Worm (Caenorhabditis elegans) whole organism, dauer: ENCODE data around the gene ceh-41.

ENCODE experiments used
- unc-62 ChIP-seq: sonication (generic microtip); optimal IDR thresholded peaks from 2 replicates; lab custom pipeline; 2017; ENCODE audit warnings: missing biosample characterization, missing genetic modification reagents, missing genetic modification characterization

Gene ceh-41

DNA sequence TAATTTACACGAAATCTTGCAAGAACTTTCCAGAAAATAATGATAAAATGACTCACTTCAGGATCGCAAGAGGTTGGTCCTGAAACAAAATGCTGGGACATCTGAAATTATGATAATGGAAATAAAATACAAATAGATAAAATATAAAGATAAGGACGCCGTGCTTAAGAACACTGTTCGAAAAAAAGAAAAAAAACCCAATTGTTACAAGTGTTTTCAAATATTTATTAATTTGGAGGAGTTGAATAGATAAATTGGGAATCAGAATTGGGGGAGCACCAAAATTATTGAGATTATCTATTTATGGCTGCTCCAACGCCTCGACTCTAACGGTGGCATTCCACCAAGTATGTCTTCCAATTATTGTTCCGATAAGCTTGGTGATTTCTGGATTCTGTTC, at the start of gene ceh-41:
TSS of gene ceh-41 (minus strand) at position 101 of the 400 bp plus-strand sequence.
- no peak for TF ChIP-seq unc-62 (GFP tag; lab: Kevin White, UChicago)

- no peak for TF ChIP-seq unc-62 (GFP tag; lab: Kevin White, UChicago)
These were observed 48.8 kb upstream of the ceh-41 start, which contains the start of gene B0294.1 for ce11 chrX:1897243-1897642. B0294.1 (minus strand) TSS chrX:1897343.

ce11 chrX:1891887-1892286, 43.4 kb upstream of the ceh-41 start, which contains the start of gene B0294.3:
B0294.3 (plus strand) TSS chrX:1892187.
- no peak for TF ChIP-seq unc-62 (GFP tag; lab: Kevin White, UChicago)

DNA sequence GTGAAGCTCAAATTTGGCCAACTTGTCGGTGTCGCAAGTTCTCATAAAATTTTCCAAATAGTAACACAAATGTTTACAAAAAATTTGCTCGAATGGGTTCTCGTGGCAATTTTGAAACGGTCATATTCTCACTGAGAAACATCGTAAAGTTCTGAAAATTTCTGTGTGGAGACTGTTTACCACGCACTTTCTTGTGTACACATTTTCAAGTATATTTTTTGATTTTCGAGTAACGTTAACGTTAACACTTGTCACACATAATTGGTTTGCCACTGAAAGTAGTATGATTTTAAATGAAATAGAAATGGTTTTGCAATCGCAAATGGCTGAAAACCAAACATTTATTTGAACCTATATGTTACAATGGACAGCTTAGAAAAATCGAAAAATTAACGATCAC, 42.3 kb upstream of the ceh-41 start:
- no peak for TF ChIP-seq unc-62 (GFP tag; lab: Kevin White, UChicago)

DNA sequence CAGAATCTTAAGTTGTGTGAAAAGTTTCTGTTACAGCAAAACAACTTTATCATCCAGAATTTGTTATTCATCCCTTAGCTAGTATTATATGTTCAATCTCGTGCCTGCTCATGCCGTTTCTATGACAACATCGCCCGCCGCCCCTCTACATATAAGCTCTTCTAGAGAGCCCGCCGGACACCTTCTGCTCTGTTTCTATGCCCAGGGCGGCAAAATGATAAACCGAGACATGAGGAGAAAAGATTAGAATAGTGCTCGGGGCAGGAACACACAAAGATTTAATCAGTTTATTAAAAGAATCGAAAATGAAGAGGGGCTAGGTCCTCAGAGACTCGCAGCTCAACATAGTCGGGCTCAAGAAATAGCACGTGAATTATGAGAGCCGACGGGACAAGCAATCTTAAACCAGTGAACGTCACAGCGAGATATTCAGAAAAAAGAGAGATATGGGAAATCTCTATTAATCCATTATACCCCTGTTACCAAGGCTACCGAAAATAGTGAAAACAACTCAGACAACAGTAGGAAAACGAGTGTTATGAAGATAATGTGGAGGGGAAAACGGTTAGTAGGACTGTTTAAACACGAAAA, 40.1 kb upstream of the ceh-41 start:
- no peak for TF ChIP-seq unc-62 (GFP tag; lab: Kevin White, UChicago)

DNA sequence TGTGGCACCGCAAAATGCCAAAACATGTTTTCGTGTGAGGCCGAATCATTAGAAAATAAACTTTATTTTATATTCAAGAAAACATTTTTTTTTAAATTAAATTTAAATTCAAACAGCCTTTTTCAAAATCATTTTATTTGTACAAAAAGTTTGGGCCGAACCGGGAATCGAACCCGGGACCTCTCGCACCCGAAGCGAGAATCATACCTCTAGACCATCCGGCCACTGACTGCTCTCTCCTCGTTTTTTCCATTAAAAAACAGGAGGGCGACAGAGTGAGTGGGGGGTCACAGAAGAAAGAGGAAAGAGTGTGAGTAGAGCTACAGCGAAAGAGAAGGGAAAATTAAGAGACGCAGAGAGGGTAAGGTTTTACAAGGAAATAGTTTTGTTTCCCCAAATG, 32.2 kb upstream of the ceh-41 start:
- TF ChIP-seq unc-62 (GFP tag; lab: Kevin White, UChicago): no peak

DNA sequence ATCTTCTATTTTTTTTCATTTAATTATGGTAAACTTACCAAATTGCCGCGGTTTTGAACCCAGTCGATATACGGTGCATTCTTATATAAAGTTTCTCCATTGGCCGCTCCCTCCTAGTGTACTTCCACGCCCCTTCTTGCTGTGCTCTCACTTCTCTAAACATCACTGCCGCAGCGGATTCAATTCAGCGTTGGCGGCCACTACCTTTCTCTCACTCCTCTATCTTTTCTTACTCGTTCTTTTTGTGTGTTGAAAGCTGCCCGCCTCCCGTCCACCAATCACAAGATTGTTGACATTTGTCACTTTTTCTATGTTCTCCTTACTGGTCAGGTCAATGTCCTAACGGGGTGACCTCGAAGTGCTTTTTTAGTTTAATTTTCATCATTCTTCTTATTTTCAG, 22.5 kb upstream of the ceh-41 start:
- no peak for TF ChIP-seq unc-62 (GFP tag; lab: Kevin White, UChicago)

ce11 chrX:1864946-1865345, 16.5 kb upstream of the ceh-41 start, which contains the start of gene tbx-41:
tbx-41 (plus strand) TSS chrX:1865246.
- no peak for TF ChIP-seq unc-62 (GFP tag; lab: Kevin White, UChicago)

DNA sequence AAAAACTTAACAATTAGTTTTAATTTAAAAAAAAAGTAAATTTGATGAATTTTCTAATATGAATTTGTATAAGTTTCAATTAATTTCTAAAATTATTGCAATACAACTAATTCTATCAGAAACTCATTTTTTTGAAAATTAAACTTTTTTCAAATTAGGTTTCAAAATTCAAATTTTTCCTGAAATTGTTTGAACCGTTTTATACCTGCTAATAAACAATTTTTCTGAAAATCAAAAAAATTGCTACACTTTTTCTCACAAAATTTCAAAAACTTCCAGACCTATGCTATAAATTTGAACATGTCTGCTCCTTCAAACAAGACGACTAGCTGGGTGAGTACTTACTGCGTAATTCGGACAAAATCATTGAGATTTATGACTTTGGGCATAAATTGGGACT, 11.9 kb upstream of the ceh-41 start, which contains the start of gene T26C11.8:
TSS of gene T26C11.8 (plus strand) at position 301 of the 400 bp plus-strand sequence.
- no peak for TF ChIP-seq unc-62 (GFP tag; lab: Kevin White, UChicago)

- no peak for TF ChIP-seq unc-62 (GFP tag; lab: Kevin White, UChicago)
These were observed 10.1 kb upstream of the ceh-41 start for ce11 chrX:1858616-1859015.

ce11 chrX:1857777-1858176, 9.3 kb upstream of the ceh-41 start:
- TF ChIP-seq unc-62 (GFP tag; lab: Kevin White, UChicago): no peak

- no peak for TF ChIP-seq unc-62 (GFP tag; lab: Kevin White, UChicago)
These were observed 7.7 kb upstream of the ceh-41 start, which contains the start of gene ceh-39 for ce11 chrX:1856160-1856559. ceh-39 (minus strand) TSS chrX:1856172.

DNA sequence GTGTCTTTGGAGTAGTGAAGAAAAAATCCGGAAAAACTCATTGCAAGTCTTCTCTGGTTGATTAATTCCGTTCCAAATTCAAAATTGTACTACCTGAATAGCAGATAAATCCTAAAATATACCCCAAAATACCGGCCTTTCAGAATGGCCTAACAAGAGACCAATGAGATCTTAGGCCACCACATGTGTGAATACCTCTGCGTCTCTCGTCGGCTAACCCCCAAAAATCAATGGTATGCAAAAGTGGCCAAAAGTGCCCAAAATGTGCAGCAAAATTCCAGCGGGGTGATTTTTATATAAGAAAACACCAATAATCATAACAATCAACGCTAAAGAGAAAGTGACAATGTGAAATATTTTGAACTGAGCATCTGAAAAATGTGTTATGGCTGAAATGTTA, 5.1 kb upstream of the ceh-41 start, which contains the start of gene T26C11.9:
TSS of gene T26C11.9 (minus strand) at position 254 of the 400 bp plus-strand sequence.
- TF ChIP-seq unc-62 (GFP tag; lab: Kevin White, UChicago): no peak

DNA sequence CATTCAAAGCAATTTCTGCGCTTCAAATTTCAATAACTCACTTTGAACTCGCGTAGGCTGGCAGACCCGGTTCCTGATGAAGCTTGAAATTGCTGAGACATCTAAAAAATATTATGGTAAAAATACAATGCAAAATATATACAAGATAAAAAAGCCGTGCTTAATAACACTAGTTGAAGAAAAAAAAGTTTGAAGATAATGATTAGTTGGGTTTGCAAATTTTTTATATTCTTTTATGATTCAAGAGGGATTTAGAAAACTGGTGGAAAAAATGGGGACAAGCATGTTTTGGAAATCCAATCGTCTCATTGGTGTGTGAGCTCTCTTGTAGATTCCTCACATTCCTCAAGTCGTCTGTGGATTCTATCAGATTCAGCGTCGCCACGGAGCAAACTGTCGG, 4.2 kb upstream of the ceh-41 start, which contains the start of gene ceh-21:
TSS of gene ceh-21 (minus strand) at position 101 of the 400 bp plus-strand sequence.
- TF ChIP-seq unc-62 (GFP tag; lab: Kevin White, UChicago): no peak

DNA sequence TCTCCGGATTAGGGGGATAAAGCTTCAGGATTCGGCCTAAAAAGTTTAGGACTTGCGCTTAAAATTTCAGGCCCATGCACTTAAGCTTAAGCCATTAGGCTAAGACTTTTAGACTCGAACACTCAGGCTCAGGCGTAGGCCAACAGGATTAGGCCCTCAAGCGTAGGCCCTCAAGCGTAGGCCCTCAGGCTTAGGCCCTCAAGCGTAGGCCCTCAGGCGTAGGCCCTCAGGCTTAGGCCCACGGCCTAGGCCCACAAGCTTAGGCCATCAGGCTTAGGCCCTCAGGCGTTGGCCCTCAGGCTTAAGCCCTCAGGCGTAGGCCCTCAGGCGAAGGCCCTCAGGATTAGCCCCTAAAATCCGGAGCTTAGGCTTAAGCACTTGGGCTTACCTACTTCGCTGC, 2.0 kb upstream of the ceh-41 start:
- no peak for TF ChIP-seq unc-62 (GFP tag; lab: Kevin White, UChicago)

DNA sequence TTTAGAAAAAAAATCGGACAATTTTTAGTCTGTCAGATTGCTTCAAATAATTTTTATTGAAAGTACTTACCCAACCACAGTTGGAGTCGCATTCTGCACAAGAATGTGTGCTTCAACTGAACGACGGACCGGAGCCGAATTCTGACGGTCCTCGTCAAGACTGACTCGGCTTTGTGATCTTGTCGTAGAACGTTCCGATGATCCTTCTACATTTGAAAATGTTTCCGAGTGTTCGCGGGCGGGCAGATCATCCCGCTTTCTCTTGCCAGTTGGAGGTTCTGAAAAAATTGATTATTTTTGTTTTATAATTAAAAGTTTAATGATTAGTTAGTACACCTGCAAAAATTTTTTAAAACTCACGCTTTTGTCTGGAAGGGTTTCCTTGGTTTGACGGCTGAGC, 790 bp downstream of the ceh-41 start:
- no peak for TF ChIP-seq unc-62 (GFP tag; lab: Kevin White, UChicago)

ce11 chrX:1845493-1845892, 3.0 kb downstream of the ceh-41 start, which contains the start of gene T26C11.4:
T26C11.4 (minus strand) TSS chrX:1845546.
- no peak for TF ChIP-seq unc-62 (GFP tag; lab: Kevin White, UChicago)
